Fruit fly (Drosophila melanogaster) whole organism, embryonic: ENCODE results near the gene CG17321.
A peak's percentile ranks its signal among the peaks of the same experiment; 100 is the strongest.

Source experiments
- Aef1 ChIP-seq: fragments of 200-800 bp; sonication (Bioruptor generic); IDR thresholded peaks from 3 replicates; pipeline ENCODE4 v1.3.6; 2022; ENCODE audit warnings: missing biosample characterization, missing genetic modification characterization
- Awh ChIP-seq: fragments of 200-800 bp; sonication (Bioruptor generic); IDR thresholded peaks from 2 replicates; pipeline ENCODE4, ENCODE4 v1.3.6; 2022; ENCODE audit warnings: missing biosample characterization, missing genetic modification characterization
- BEAF-32 ChIP-seq: fragments of 200-800 bp; sonication (Bioruptor generic); optimal IDR thresholded peaks from 3 replicates; lab custom pipeline; 2017; ENCODE audit warnings: missing biosample characterization, missing genetic modification characterization, mild to moderate bottlenecking, moderate library complexity, missing genetic modification reagents
- CG10209 ChIP-seq: fragments of 200-800 bp; sonication (Bioruptor generic); optimal IDR thresholded peaks from 3 replicates; lab custom pipeline; 2017; ENCODE audit warnings: missing biosample characterization, mild to moderate bottlenecking, missing genetic modification characterization, missing genetic modification reagents
- CG10366 ChIP-seq: fragments of 200-800 bp; sonication (Bioruptor generic); IDR thresholded peaks from 2 replicates; pipeline ENCODE4 v1.3.6; 2022; ENCODE audit warnings: missing biosample characterization, missing genetic modification characterization
- CG10565 ChIP-seq: fragments of 200-800 bp; sonication (Bioruptor generic); optimal IDR thresholded peaks from 3 replicates; lab custom pipeline; 2016; ENCODE audit warnings: missing biosample characterization, mild to moderate bottlenecking, missing genetic modification characterization
- CG11093 ChIP-seq: fragments of 200-800 bp; sonication (Bioruptor generic); IDR thresholded peaks from 3 replicates; pipeline ENCODE4 v1.3.6; 2022; ENCODE audit warnings: missing biosample characterization, missing genetic modification characterization
- CG13424 ChIP-seq: fragments of 200-800 bp; sonication (Bioruptor generic); optimal IDR thresholded peaks from 2 replicates; lab custom pipeline; 2019; ENCODE audit warnings: missing biosample characterization, mild to moderate bottlenecking, missing genetic modification characterization, moderate library complexity
- CG15269 ChIP-seq: fragments of 200-800 bp; sonication (Bioruptor generic); optimal IDR thresholded peaks from 2 replicates; lab custom pipeline; 2018; ENCODE audit warnings: missing biosample characterization, mild to moderate bottlenecking, missing genetic modification characterization, moderate library complexity
- CG1529 ChIP-seq: fragments of 200-800 bp; sonication (Bioruptor generic); optimal IDR thresholded peaks from 3 replicates; lab custom pipeline; 2018; ENCODE audit warnings: missing biosample characterization, missing genetic modification characterization
- CG2199 ChIP-seq: fragments of 200-800 bp; sonication (Bioruptor generic); IDR thresholded peaks from 3 replicates; pipeline ENCODE4 v1.3.6; 2022; ENCODE audit warnings: missing biosample characterization, missing genetic modification characterization
- CG2712 ChIP-seq: fragments of 200-800 bp; optimal IDR thresholded peaks from 3 replicates; lab custom pipeline; 2019; ENCODE audit warnings: missing biosample characterization, mild to moderate bottlenecking, missing genetic modification characterization, moderate library complexity
- CG32772 ChIP-seq: fragments of 200-800 bp; sonication (Bioruptor generic); IDR thresholded peaks from 2 replicates; pipeline ENCODE4 v1.3.6; 2022; ENCODE audit warnings: missing biosample characterization, missing genetic modification characterization
- CG33213 ChIP-seq: fragments of 200-800 bp; sonication (Bioruptor generic); optimal IDR thresholded peaks from 3 replicates; lab custom pipeline; 2016; ENCODE audit warnings: missing biosample characterization, missing genetic modification characterization
- CG3995 ChIP-seq: fragments of 200-800 bp; sonication (Bioruptor generic); optimal IDR thresholded peaks from 3 replicates; lab custom pipeline; 2016; ENCODE audit warnings: missing biosample characterization, missing genetic modification characterization
- CG4617 ChIP-seq: fragments of 200-800 bp; sonication (Bioruptor generic); optimal IDR thresholded peaks from 3 replicates; lab custom pipeline; 2016; ENCODE audit warnings: missing biosample characterization, missing genetic modification characterization, borderline replicate concordance
- CG6813 ChIP-seq: fragments of 200-800 bp; sonication (Bioruptor generic); optimal IDR thresholded peaks from 2 replicates; lab custom pipeline; 2017; ENCODE audit warnings: missing biosample characterization, missing genetic modification characterization, mild to moderate bottlenecking, moderate library complexity, missing genetic modification reagents
- CG7372 ChIP-seq: fragments of 200-800 bp; sonication (Bioruptor generic); IDR thresholded peaks from 2 replicates; pipeline ENCODE4 v1.3.6; 2022; ENCODE audit warnings: missing biosample characterization, missing genetic modification characterization
- CG9932 ChIP-seq: fragments of 200-800 bp; sonication (Bioruptor generic); IDR thresholded peaks from 2 replicates; pipeline ENCODE4 v1.3.6; 2022; ENCODE audit warnings: missing biosample characterization, missing genetic modification characterization
- Camta ChIP-seq: fragments of 200-800 bp; sonication (Bioruptor generic); optimal IDR thresholded peaks from 2 replicates; lab custom pipeline; 2016; ENCODE audit warnings: missing biosample characterization, missing genetic modification characterization
- Doc2 ChIP-seq: fragments of 200-800 bp; sonication (Bioruptor generic); IDR thresholded peaks from 2 replicates; pipeline ENCODE4 v1.3.6; 2022; ENCODE audit warnings: missing biosample characterization, missing genetic modification characterization
- Doc3 ChIP-seq: fragments of 200-800 bp; sonication (Bioruptor generic); IDR thresholded peaks from 3 replicates; pipeline ENCODE4 v1.3.6; 2022; ENCODE audit warnings: missing biosample characterization, missing genetic modification characterization; ENCODE audit not compliant: partially characterized antibody
- Dp ChIP-seq: fragments of 200-800 bp; sonication (Bioruptor generic); optimal IDR thresholded peaks from 2 replicates; lab custom pipeline; 2018; ENCODE audit warnings: missing biosample characterization, mild to moderate bottlenecking, missing genetic modification characterization, moderate library complexity
- E2f1 ChIP-seq: fragments of 200-800 bp; sonication (Bioruptor generic); IDR thresholded peaks from 2 replicates; pipeline ENCODE4 v1.3.6; 2022; ENCODE audit warnings: missing biosample characterization, missing genetic modification characterization
- Eip74EF ChIP-seq, 2 experiments: fragments of 200-800 bp in 1 of 2; fragments of >200 bp in 1 of 2; sonication (Bioruptor generic) in 1 of 2; optimal IDR thresholded peaks; 2 replicates each; lab custom pipeline; 2017 to 2019; ENCODE audit warnings: missing biosample characterization in 2 of 2, missing genetic modification characterization in 2 of 2, mild to moderate bottlenecking in 1 of 2, moderate library complexity in 1 of 2
- Fer2 ChIP-seq: fragments of 200-800 bp; sonication (Bioruptor generic); optimal IDR thresholded peaks from 2 replicates; lab custom pipeline; 2018; ENCODE audit warnings: missing biosample characterization, mild to moderate bottlenecking, missing genetic modification characterization, moderate library complexity
- H15 ChIP-seq: fragments of 200-800 bp; sonication (Bioruptor generic); IDR thresholded peaks from 3 replicates; pipeline ENCODE4 v1.3.6; 2022; ENCODE audit warnings: missing biosample characterization, missing genetic modification characterization
- Hey ChIP-seq: fragments of 200-800 bp; sonication (Bioruptor generic); optimal IDR thresholded peaks from 3 replicates; lab custom pipeline; 2018; ENCODE audit warnings: missing biosample characterization, mild to moderate bottlenecking, missing genetic modification characterization
- Hmr ChIP-seq: fragments of 200-800 bp; sonication (Bioruptor generic); optimal IDR thresholded peaks from 3 replicates; lab custom pipeline; 2017; ENCODE audit warnings: mild to moderate bottlenecking, missing biosample characterization, missing genetic modification reagents, missing genetic modification characterization
- Hsf ChIP-seq: fragments of 200-800 bp; sonication (Bioruptor generic); optimal IDR thresholded peaks from 3 replicates; lab custom pipeline; 2016; ENCODE audit warnings: missing biosample characterization, missing genetic modification characterization
- Rx ChIP-seq: fragments of 200-800 bp; sonication (Bioruptor generic); IDR thresholded peaks from 2 replicates; pipeline ENCODE4 v1.3.6; 2022; ENCODE audit warnings: missing biosample characterization, missing genetic modification characterization
- Side ChIP-seq: fragments of 200-800 bp; sonication (Bioruptor generic); optimal IDR thresholded peaks from 2 replicates; lab custom pipeline; 2016; ENCODE audit warnings: missing biosample characterization, missing genetic modification characterization
- Usf ChIP-seq: fragments of 200-800 bp; sonication (Bioruptor generic); optimal IDR thresholded peaks from 2 replicates; lab custom pipeline; 2017; ENCODE audit warnings: missing genotype, missing biosample characterization, missing genetic modification characterization
- abd-A ChIP-seq: fragments of 200-800 bp; sonication (Bioruptor generic); optimal IDR thresholded peaks from 3 replicates; lab custom pipeline; 2019; ENCODE audit warnings: missing biosample characterization, mild to moderate bottlenecking, missing genetic modification characterization, moderate library complexity
- al ChIP-seq: fragments of 200-800 bp; sonication (Bioruptor generic); IDR thresholded peaks from 2 replicates; pipeline ENCODE4 v1.3.6; 2022; ENCODE audit warnings: missing biosample characterization, missing genetic modification characterization
- ato ChIP-seq: fragments of 200-800 bp; sonication (Bioruptor generic); IDR thresholded peaks from 2 replicates; pipeline ENCODE4 v1.3.6; 2022; ENCODE audit warnings: missing biosample characterization, missing genetic modification characterization; ENCODE audit not compliant: partially characterized antibody
- bsh ChIP-seq, 2 experiments: fragments of 200-800 bp; sonication (Bioruptor generic); optimal IDR thresholded peaks; 2 replicates each; lab custom pipeline; 2017 to 2018; ENCODE audit warnings: mild to moderate bottlenecking in 2 of 2, missing biosample characterization in 2 of 2, missing genetic modification characterization in 2 of 2, moderate library complexity in 1 of 2
- chif ChIP-seq, 2 experiments: fragments of 200-800 bp; sonication (Bioruptor generic); optimal IDR thresholded peaks; 3 replicates each; lab custom pipeline; 2016; ENCODE audit warnings: missing biosample characterization in 2 of 2, missing genetic modification characterization in 2 of 2
- crp ChIP-seq, 2 experiments: fragments of 200-800 bp; sonication (Bioruptor generic); optimal IDR thresholded peaks; 2 replicates in 1 of 2; 3 replicates in 1 of 2; lab custom pipeline; 2017; ENCODE audit warnings: missing biosample characterization in 2 of 2, missing genetic modification characterization in 2 of 2, mild to moderate bottlenecking in 1 of 2, moderate library complexity in 1 of 2
- ftz-f1 ChIP-seq: fragments of 200-800 bp; sonication (Bioruptor generic); optimal IDR thresholded peaks from 2 replicates; lab custom pipeline; 2016; ENCODE audit warnings: missing biosample characterization, missing genetic modification characterization
- gsb ChIP-seq: fragments of 200-800 bp; sonication (Bioruptor generic); IDR thresholded peaks from 2 replicates; pipeline ENCODE4 v1.3.6; 2022; ENCODE audit warnings: missing biosample characterization, missing genetic modification characterization
- jing ChIP-seq: fragments of 200-800 bp; sonication (Bioruptor generic); optimal IDR thresholded peaks from 2 replicates; lab custom pipeline; 2018; ENCODE audit warnings: missing biosample characterization, mild to moderate bottlenecking, missing genetic modification characterization
- jumu ChIP-seq: fragments of 200-800 bp; sonication (Bioruptor generic); optimal IDR thresholded peaks from 3 replicates; lab custom pipeline; 2016; ENCODE audit warnings: missing biosample characterization, missing genetic modification characterization
- org-1 ChIP-seq: fragments of 200-800 bp; sonication (Bioruptor generic); optimal IDR thresholded peaks from 2 replicates; lab custom pipeline; 2017; ENCODE audit warnings: missing biosample characterization, missing genetic modification characterization
- ranshi ChIP-seq: fragments of 200-800 bp; sonication (Bioruptor generic); IDR thresholded peaks from 2 replicates; pipeline ENCODE4 v1.3.6; 2022; ENCODE audit warnings: missing biosample characterization, missing genetic modification characterization
- sens ChIP-seq: fragments of 200-800 bp; sonication (Bioruptor generic); peaks from one replicate; lab custom pipeline; 2016; ENCODE audit warnings: missing biosample characterization, missing genetic modification characterization
- slou ChIP-seq: fragments of 200-800 bp; sonication (Bioruptor generic); optimal IDR thresholded peaks from 3 replicates; lab custom pipeline; 2016; ENCODE audit warnings: missing biosample characterization, missing genetic modification characterization
- sna ChIP-seq: fragments of 200-800 bp; sonication (Bioruptor generic); IDR thresholded peaks from 2 replicates; pipeline ENCODE4 v1.3.6; 2022; ENCODE audit warnings: missing biosample characterization, missing genetic modification characterization; ENCODE audit not compliant: partially characterized antibody
- tx ChIP-seq: fragments of 200-800 bp; sonication (Bioruptor generic); optimal IDR thresholded peaks from 2 replicates; lab custom pipeline; 2016; ENCODE audit warnings: missing biosample characterization, missing genetic modification characterization
- vfl ChIP-seq: fragments of 200-800 bp; sonication (Bioruptor generic); optimal IDR thresholded peaks from 2 replicates; lab custom pipeline; 2016; ENCODE audit warnings: missing biosample characterization, missing genetic modification characterization
- wdn ChIP-seq: fragments of 200-800 bp; sonication (Bioruptor generic); IDR thresholded peaks from 2 replicates; pipeline ENCODE4 v1.3.6; 2022; ENCODE audit warnings: missing biosample characterization, missing genetic modification characterization

The CG17321 gene

dm6 chr2L:18857635-18858059, 12.7 kb downstream of the CG17321 start (continued):
- peak; percentile 96 for TF ChIP-seq CG13424
- no peak for TF ChIP-seq Eip74EF (GFP tag; optimal IDR thresholded peaks at IDR 0.05; lab: Kevin White, UChicago)
- peak; percentile 80 for TF ChIP-seq Usf
- peak; percentile 50 for TF ChIP-seq BEAF-32
- TF ChIP-seq ranshi = peak; percentile 87
- peak; percentile 93 for TF ChIP-seq CG15269 (tag; lab: Kevin White, UChicago)
- peak; percentile 70 for TF ChIP-seq Side (GFP tag; lab: Kevin White, UChicago)
- TF ChIP-seq CG3995 (GFP tag; lab: Kevin White, UChicago) = peak; percentile 69
- peak; percentile 89 for TF ChIP-seq al (GFP tag; lab: Robert Waterston, UW)
- TF ChIP-seq CG7372 (GFP tag; lab: Robert Waterston, UW) = peak; percentile 91
- TF ChIP-seq tx (GFP tag; lab: Kevin White, UChicago) = peak; percentile 82
- peak; percentile 83 for TF ChIP-seq org-1
- peak; percentile 87 for TF ChIP-seq CG1529
- peak; percentile 92 for TF ChIP-seq CG32772 (GFP tag; lab: Robert Waterston, UW)
- peak; percentile 95 for TF ChIP-seq CG6813 (GFP tag; lab: Kevin White, UChicago)
- TF ChIP-seq Rx (GFP tag; lab: Robert Waterston, UW) = peak; percentile 86
- peak; percentile 95 for TF ChIP-seq Hsf
- no peak for TF ChIP-seq Doc3 (GFP tag; lab: Robert Waterston, UW)
- peak; percentile 94 for TF ChIP-seq CG2712 (tag; lab: Kevin White, UChicago)
- peak; percentile 74 for TF ChIP-seq Hey (tag; lab: Kevin White, UChicago)
- peak; percentile 86 for TF ChIP-seq E2f1
- TF ChIP-seq slou (GFP tag; lab: Kevin White, UChicago) = peak; percentile 63
- TF ChIP-seq crp (GFP tag; optimal IDR thresholded peaks at IDR 0.05; lab: Kevin White, UChicago) = peak in 1 of 2 experiments; percentile 71
- peak; percentile 90 for TF ChIP-seq Camta (GFP tag; lab: Kevin White, UChicago)
- peak; percentile 10 for TF ChIP-seq Dp
- TF ChIP-seq ftz-f1 (GFP tag; lab: Kevin White, UChicago) = no peak
- TF ChIP-seq abd-A (tag; lab: Kevin White, UChicago) = no peak
- peak; percentile 88 for TF ChIP-seq wdn
- TF ChIP-seq CG4617 = peak; percentile 72
- TF ChIP-seq CG10366 = peak; percentile 91
- peak; percentile 68 for TF ChIP-seq jumu (GFP tag; lab: Kevin White, UChicago)
- TF ChIP-seq Fer2 (tag; lab: Kevin White, UChicago) = peak; percentile 88
- peak; percentile 92 for TF ChIP-seq Hmr (GFP tag; lab: Kevin White, UChicago)
- peak; percentile 70; the same call in 1 of the 2 replicates for TF ChIP-seq Doc2
- no peak for TF ChIP-seq ato
- peak; percentile 90 for TF ChIP-seq CG11093
- TF ChIP-seq chif (GFP tag; optimal IDR thresholded peaks at IDR 0.05; lab: Kevin White, UChicago) = peak; percentile 87 to 93
- TF ChIP-seq Aef1 = peak; percentile 88
- no peak for TF ChIP-seq CG10565 (GFP tag; lab: Kevin White, UChicago)
- TF ChIP-seq jing (GFP tag; lab: Kevin White, UChicago) = peak; percentile 78
- peak; percentile 93 for TF ChIP-seq Awh (GFP tag; lab: Robert Waterston, UW)
- TF ChIP-seq sens (GFP tag; lab: Kevin White, UChicago) = peak; percentile 97
- peak; percentile 88 for TF ChIP-seq H15 (GFP tag; lab: Robert Waterston, UW)
- peak; percentile 91 for TF ChIP-seq CG10209 (GFP tag; lab: Kevin White, UChicago)
- peak; percentile 83 to 95 for TF ChIP-seq bsh (GFP tag; optimal IDR thresholded peaks at IDR 0.05; lab: Kevin White, UChicago)
- TF ChIP-seq sna = no peak
- peak; percentile 82 for TF ChIP-seq gsb
- peak; percentile 64 for TF ChIP-seq CG33213 (GFP tag; lab: Kevin White, UChicago)
- peak; percentile 84 for TF ChIP-seq CG9932 (GFP tag; lab: Robert Waterston, UW)
- TF ChIP-seq CG2199 (GFP tag; lab: Robert Waterston, UW) = peak; percentile 89
- peak; percentile 87 for TF ChIP-seq vfl (GFP tag; lab: Kevin White, UChicago)
